Worm (Caenorhabditis elegans) whole organism, L4 larva: ENCODE data around the gene fmo-3.
A peak's percentile ranks its signal among the peaks of the same experiment; 100 is the strongest.

Experiments used
- F26F4.8 ChIP-seq: fragments of 200-800 bp; sonication (Bioruptor generic); conservative IDR thresholded peaks from 2 replicates; pipeline ENCODE4 v1.3.6; 2022; ENCODE audit warnings: missing genetic modification characterization, missing compliant biosample characterization
- F37D6.2 ChIP-seq: sonication (generic microtip); optimal IDR thresholded peaks from 2 replicates; lab custom pipeline; 2016; ENCODE audit warnings: mild to moderate bottlenecking, missing genetic modification characterization, missing compliant biosample characterization
- T26A8.4 ChIP-seq: fragments of 200-800 bp; sonication (Bioruptor generic); IDR thresholded peaks from 2 replicates; pipeline ENCODE4 v1.3.6; 2022; ENCODE audit warnings: missing genetic modification characterization, missing compliant biosample characterization
- Y5F2A.4 ChIP-seq: fragments of 200-800 bp; sonication (Bioruptor generic); optimal IDR thresholded peaks from 2 replicates; lab custom pipeline; 2018; ENCODE audit warnings: mild to moderate bottlenecking, missing genetic modification characterization, missing compliant biosample characterization
- Y75B8A.6 ChIP-seq: fragments of 200-800 bp; sonication (Bioruptor generic); IDR thresholded peaks from 2 replicates; pipeline ENCODE4 v1.3.6; 2022; ENCODE audit warnings: missing genetic modification reagents, missing genetic modification characterization, missing compliant biosample characterization
- ZK546.5 ChIP-seq, 2 experiments: sonication (generic microtip); optimal IDR thresholded peaks; 2 replicates each; lab custom pipeline; 2017; ENCODE audit warnings: missing biosample characterization in 2 of 2, missing genetic modification characterization in 2 of 2
- ama-1 ChIP-seq: fragments of 150-350 bp; optimal IDR thresholded peaks from 2 replicates; lab custom pipeline; 2014; ENCODE audit warnings: inconsistent platforms, mixed read lengths
- ceh-28 ChIP-seq: fragments of 150-350 bp; optimal IDR thresholded peaks from 2 replicates; lab custom pipeline; 2014; ENCODE audit warnings: missing biosample characterization, missing genetic modification reagents, missing genetic modification characterization
- ceh-44 ChIP-seq: fragments of 200-800 bp; sonication (Bioruptor generic); IDR thresholded peaks from 2 replicates; pipeline ENCODE4 v1.3.6; 2022; ENCODE audit warnings: missing genetic modification reagents, missing genetic modification characterization, missing compliant biosample characterization
- ces-1 ChIP-seq: fragments of 150-350 bp; sonication (generic microtip); optimal IDR thresholded peaks from 4 replicates; lab custom pipeline; 2014; ENCODE audit warnings: missing biosample characterization, missing genetic modification reagents, missing genetic modification characterization
- daf-16 ChIP-seq, 3 experiments: sonication (generic microtip); optimal IDR thresholded peaks; 2 replicates each; lab custom pipeline; 2016 to 2017; ENCODE audit warnings: missing genetic modification characterization in 3 of 3, missing genetic modification reagents in 3 of 3, mild to moderate bottlenecking in 2 of 3, missing compliant biosample characterization in 2 of 3, missing biosample characterization in 1 of 3, moderate library complexity in 1 of 3
- dmd-6 ChIP-seq: fragments of 200-800 bp; sonication (Bioruptor generic); IDR thresholded peaks from 2 replicates; pipeline ENCODE4 v1.3.6; 2022; ENCODE audit warnings: missing genetic modification reagents, missing genetic modification characterization, missing compliant biosample characterization
- dpl-1 ChIP-seq: fragments of 150-350 bp; optimal IDR thresholded peaks from 2 replicates; lab custom pipeline; 2014; ENCODE audit warnings: missing biosample characterization, missing genetic modification reagents, missing genetic modification characterization
- dve-1 ChIP-seq: sonication (generic microtip); optimal IDR thresholded peaks from 2 replicates; lab custom pipeline; 2017; ENCODE audit warnings: antibody characterized with exemption, mild to moderate bottlenecking, missing genetic modification characterization, missing compliant biosample characterization; ENCODE audit not compliant: insufficient read depth
- egl-27 ChIP-seq: sonication (generic microtip); optimal IDR thresholded peaks from 3 replicates; lab custom pipeline; 2017; ENCODE audit warnings: missing biosample characterization, missing genetic modification reagents, missing genetic modification characterization
- egl-43 ChIP-seq: fragments of 200-800 bp; sonication (Bioruptor generic); IDR thresholded peaks from 2 replicates; pipeline ENCODE4 v1.3.6; 2022; ENCODE audit warnings: missing genetic modification reagents, missing genetic modification characterization, missing compliant biosample characterization
- fos-1 ChIP-seq: fragments of 150-350 bp; optimal IDR thresholded peaks from 2 replicates; lab custom pipeline; 2014; ENCODE audit warnings: missing biosample characterization, missing genetic modification characterization
- hlh-11 ChIP-seq: fragments of 200-800 bp; sonication (Bioruptor generic); optimal IDR thresholded peaks from 2 replicates; lab custom pipeline; 2018; ENCODE audit warnings: mild to moderate bottlenecking, missing genetic modification characterization, missing compliant biosample characterization
- hlh-30 ChIP-seq: sonication (generic microtip); optimal IDR thresholded peaks from 2 replicates; lab custom pipeline; 2017; ENCODE audit warnings: antibody characterized with exemption, mild to moderate bottlenecking, missing genetic modification characterization, missing compliant biosample characterization; ENCODE audit not compliant: insufficient read depth
- hmg-1.1 ChIP-seq: fragments of 200-800 bp; sonication (Bioruptor generic); IDR thresholded peaks from 2 replicates; pipeline ENCODE4 v1.3.6; 2022; ENCODE audit warnings: missing genetic modification reagents, missing genetic modification characterization, missing compliant biosample characterization
- jun-1 ChIP-seq: fragments of 150-350 bp; optimal IDR thresholded peaks from 2 replicates; lab custom pipeline; 2014; ENCODE audit warnings: missing biosample characterization, missing genetic modification reagents, missing genetic modification characterization
- lim-7 ChIP-seq: fragments of 200-800 bp; sonication (Bioruptor generic); IDR thresholded peaks from 2 replicates; pipeline ENCODE4 v1.3.6; 2022; ENCODE audit warnings: missing genetic modification characterization, missing compliant biosample characterization
- lin-1 ChIP-seq: fragments of 200-800 bp; sonication (Bioruptor generic); IDR thresholded peaks from 2 replicates; pipeline ENCODE4 v1.3.6; 2022; ENCODE audit warnings: missing genetic modification reagents, missing genetic modification characterization, missing compliant biosample characterization
- lin-38 ChIP-seq: fragments of 200-800 bp; sonication (Bioruptor generic); IDR thresholded peaks from 2 replicates; pipeline ENCODE4 v1.3.6; 2022; ENCODE audit warnings: missing genetic modification reagents, missing genetic modification characterization, missing compliant biosample characterization
- lsy-2 ChIP-seq, 2 experiments: fragments of 150-350 bp in 1 of 2; sonication (generic microtip) in 1 of 2; optimal IDR thresholded peaks; 2 replicates each; lab custom pipeline; 2014 to 2017; ENCODE audit warnings: missing biosample characterization in 2 of 2, missing genetic modification characterization in 2 of 2
- madf-5 ChIP-seq, 2 experiments: fragments of 200-800 bp; sonication (Bioruptor generic); IDR thresholded peaks; 2 replicates each; pipeline ENCODE4 v1.3.6; 2022; ENCODE audit warnings: missing compliant biosample characterization in 2 of 2, missing genetic modification characterization in 2 of 2
- mep-1 ChIP-seq: fragments of 150-350 bp; sonication (generic microtip); optimal IDR thresholded peaks from 3 replicates; lab custom pipeline; 2014; ENCODE audit warnings: missing biosample characterization, missing genetic modification characterization
- mes-2 ChIP-seq: sonication (generic microtip); optimal IDR thresholded peaks from 2 replicates; lab custom pipeline; 2016; ENCODE audit warnings: missing genotype, mild to moderate bottlenecking, missing genetic modification characterization, missing compliant biosample characterization; ENCODE audit not compliant: poor library complexity, severe bottlenecking
- nhr-10 ChIP-seq: fragments of 150-350 bp; optimal IDR thresholded peaks from 2 replicates; lab custom pipeline; 2014; ENCODE audit warnings: missing biosample characterization, missing genetic modification characterization
- nhr-102 ChIP-seq: sonication (generic microtip); optimal IDR thresholded peaks from 2 replicates; lab custom pipeline; 2016; ENCODE audit warnings: mild to moderate bottlenecking, missing genetic modification characterization, moderate library complexity, missing compliant biosample characterization
- nhr-237 ChIP-seq: sonication (generic microtip); optimal IDR thresholded peaks from 2 replicates; lab custom pipeline; 2017; ENCODE audit warnings: missing biosample characterization, missing genetic modification characterization
- nhr-28 ChIP-seq: fragments of 150-350 bp; optimal IDR thresholded peaks from 2 replicates; lab custom pipeline; 2014; ENCODE audit warnings: missing biosample characterization, missing genetic modification characterization
- nhr-42 ChIP-seq: fragments of 200-800 bp; sonication (Bioruptor generic); IDR thresholded peaks from 2 replicates; pipeline ENCODE4 v1.3.6; 2022; ENCODE audit warnings: missing genetic modification characterization, missing compliant biosample characterization
- nhr-6 ChIP-seq: fragments of 150-350 bp; optimal IDR thresholded peaks from 2 replicates; lab custom pipeline; 2014; ENCODE audit warnings: missing biosample characterization, missing genetic modification characterization
- rbr-2 ChIP-seq: sonication (generic microtip); optimal IDR thresholded peaks from 2 replicates; lab custom pipeline; 2016; ENCODE audit warnings: missing genotype, missing genetic modification characterization, missing compliant biosample characterization
- set-16 ChIP-seq: fragments of 200-800 bp; sonication (Bioruptor generic); IDR thresholded peaks from 2 replicates; pipeline ENCODE4 v1.3.6; 2022; ENCODE audit warnings: missing genetic modification reagents, missing genetic modification characterization, missing compliant biosample characterization
- skn-1 ChIP-seq: fragments of 150-350 bp; optimal IDR thresholded peaks from 2 replicates; lab custom pipeline; 2014; ENCODE audit warnings: missing biosample characterization, missing genetic modification characterization
- snpc-1.2 ChIP-seq: fragments of 200-800 bp; sonication (Bioruptor generic); IDR thresholded peaks from 2 replicates; pipeline ENCODE4 v1.3.6; 2022; ENCODE audit warnings: missing genetic modification reagents, missing genetic modification characterization, missing compliant biosample characterization
- snpc-4 ChIP-seq: fragments of 150-350 bp; optimal IDR thresholded peaks from 2 replicates; lab custom pipeline; 2014; ENCODE audit warnings: missing biosample characterization, missing genetic modification characterization
- tra-1 ChIP-seq: fragments of 200-800 bp; sonication (Bioruptor generic); IDR thresholded peaks from 2 replicates; pipeline ENCODE4 v1.3.6; 2022; ENCODE audit warnings: missing genetic modification reagents, missing genetic modification characterization, missing compliant biosample characterization
- unc-39 ChIP-seq: sonication (generic microtip); optimal IDR thresholded peaks from 2 replicates; lab custom pipeline; 2017; ENCODE audit warnings: missing biosample characterization, missing genetic modification characterization
- unc-62 ChIP-seq, 3 experiments: fragments of 150-350 bp in 1 of 3; sonication (generic microtip); optimal IDR thresholded peaks in 2 of 3; peaks in 1 of 3; 1 replicate in 1 of 3; 2 replicates in 2 of 3; lab custom pipeline; 2014 to 2017; ENCODE audit warnings: missing biosample characterization in 3 of 3, missing genetic modification characterization in 3 of 3, missing genetic modification reagents in 3 of 3, missing genotype in 1 of 3
- zfp-2 ChIP-seq: sonication (generic microtip); optimal IDR thresholded peaks from 2 replicates; lab custom pipeline; 2016; ENCODE audit warnings: mild to moderate bottlenecking, missing genetic modification characterization, missing compliant biosample characterization
- ztf-7 ChIP-seq: fragments of 150-350 bp; optimal IDR thresholded peaks from 2 replicates; lab custom pipeline; 2014; ENCODE audit warnings: missing biosample characterization, missing genetic modification characterization

The fmo-3 gene

ce11 chrIII:10694294-10694693 is at the start of gene fmo-3, which contains the start of gene Y39A1A.18:
TSS of gene fmo-3 (plus strand) at chrIII:10694681.
TSS of gene Y39A1A.18 (minus strand) at chrIII:10694485.
- TF ChIP-seq ZK546.5 (tag; optimal IDR thresholded peaks at IDR 0.05; lab: Kevin White, UChicago): no peak
- TF ChIP-seq lin-38: no peak
- peak; percentile 38 for TF ChIP-seq nhr-28 (tag; lab: Kevin White, UChicago)

- TF ChIP-seq fos-1 (tag; lab: Kevin White, UChicago): no peak
- TF ChIP-seq ama-1 (lab: Kevin White, UChicago): no peak
- TF ChIP-seq egl-27 (tag; lab: Kevin White, UChicago): no peak
- peak; percentile 84 for TF ChIP-seq lin-38
- no peak for TF ChIP-seq nhr-42 (GFP tag; lab: Robert Waterston, UW)
- no peak for TF ChIP-seq T26A8.4 (GFP tag; lab: Robert Waterston, UW)
- no peak for TF ChIP-seq skn-1 (tag; lab: Kevin White, UChicago)
- TF ChIP-seq Y75B8A.6 (GFP tag; lab: Robert Waterston, UW): no peak
- no peak for TF ChIP-seq lin-1 (GFP tag; lab: Robert Waterston, UW)
- TF ChIP-seq Y5F2A.4: no peak
- TF ChIP-seq madf-5 (GFP tag; IDR thresholded peaks at IDR 0.05; lab: Robert Waterston, UW): no peak
- no peak for TF ChIP-seq tra-1 (GFP tag; lab: Robert Waterston, UW)
- TF ChIP-seq dmd-6 (GFP tag; lab: Robert Waterston, UW): no peak
- no peak for TF ChIP-seq set-16
- TF ChIP-seq nhr-10 (tag; lab: Kevin White, UChicago): no peak
- no peak for TF ChIP-seq F26F4.8
- peak in 1 of 2 experiments; percentile 16 for TF ChIP-seq lsy-2 (tag; optimal IDR thresholded peaks at IDR 0.05; lab: Kevin White, UChicago)
- TF ChIP-seq daf-16 (GFP tag; optimal IDR thresholded peaks at IDR 0.05; lab: Kevin White, UChicago): no peak
- peak; percentile 16 for TF ChIP-seq daf-16 (tag; optimal IDR thresholded peaks at IDR 0.05; lab: Kevin White, UChicago)
- TF ChIP-seq nhr-237 (tag; lab: Kevin White, UChicago): no peak
- TF ChIP-seq hmg-1.1 (GFP tag; lab: Robert Waterston, UW): no peak
- TF ChIP-seq mes-2: peak; percentile 37
- TF ChIP-seq jun-1 (tag; lab: Kevin White, UChicago): no peak
- no peak for TF ChIP-seq zfp-2
These were observed 48.4 kb upstream of the fmo-3 start, which contains the start of gene orc-4 for ce11 chrIII:10646094-10646493. TSS of gene orc-4 (plus strand) at chrIII:10646170.

ce11 chrIII:10649219-10649618 is 45.3 kb upstream of the fmo-3 start, which contains the start of gene emg-1:
TSS of gene emg-1 (plus strand) at chrIII:10649519.
- no peak for TF ChIP-seq unc-39 (tag; lab: Kevin White, UChicago)
- TF ChIP-seq hmg-1.1 (GFP tag; lab: Robert Waterston, UW): no peak
- no peak for TF ChIP-seq ceh-44
- TF ChIP-seq lim-7 (GFP tag; lab: Robert Waterston, UW): no peak
- TF ChIP-seq hlh-11: no peak
- no peak for TF ChIP-seq egl-43
- TF ChIP-seq daf-16 (GFP tag; optimal IDR thresholded peaks at IDR 0.05; lab: Kevin White, UChicago): no peak
- no peak for TF ChIP-seq daf-16 (tag; optimal IDR thresholded peaks at IDR 0.05; lab: Kevin White, UChicago)
- TF ChIP-seq F37D6.2 (tag; lab: Kevin White, UChicago): no peak
- TF ChIP-seq, all 104 proteins: peak for 0

ce11 chrIII:10651634-10652033 is 42.8 kb upstream of the fmo-3 start:
- TF ChIP-seq ceh-28 (tag; lab: Kevin White, UChicago) (peak; percentile 34), hlh-30 (tag; lab: Kevin White, UChicago) (peak; percentile 68), nhr-6 (peak; percentile 24), nhr-102 (no peak), hlh-11 (peak; percentile 59), rbr-2 (tag; lab: Kevin White, UChicago) (peak; percentile 17), lsy-2 (tag; optimal IDR thresholded peaks at IDR 0.05; lab: Kevin White, UChicago) (peak in 1 of 2 experiments; percentile 60), ces-1 (GFP tag; lab: Kevin White, UChicago) (no peak), unc-39 (tag; lab: Kevin White, UChicago) (no peak), mes-2 (peak; percentile 70), snpc-1.2 (GFP tag; lab: Robert Waterston, UW) (0 out of 2 replicates have a peak, but pooled peaks have one; percentile 16), snpc-4 (tag; lab: Kevin White, UChicago) (no peak), ztf-7 (tag; lab: Kevin White, UChicago) (no peak), dve-1 (tag; lab: Kevin White, UChicago) (peak; percentile 2), mep-1 (tag; lab: Kevin White, UChicago) (peak; percentile 40), dpl-1 (GFP tag; lab: Kevin White, UChicago) (peak; percentile 21), egl-43 (no peak), hmg-1.1 (GFP tag; lab: Robert Waterston, UW) (peak; percentile 89), lin-38 (peak; percentile 51), unc-62 (GFP tag; optimal IDR thresholded peaks at IDR 0.05 in 1 of 2; lab: Kevin White, UChicago) (peak in 1 of 2 experiments; percentile 94), unc-62 (tag; optimal IDR thresholded peaks at IDR 0.05; lab: Kevin White, UChicago) (no peak), daf-16 (GFP tag; optimal IDR thresholded peaks at IDR 0.05; lab: Kevin White, UChicago) (no peak), daf-16 (tag; optimal IDR thresholded peaks at IDR 0.05; lab: Kevin White, UChicago) (peak; percentile 18)
